Fruit fly (Drosophila melanogaster) whole organism, prepupa: ENCODE measurements around the gene CG32022.

Experiments
- Blimp-1 ChIP-seq: fragments of 200-800 bp; sonication (Bioruptor generic); optimal IDR thresholded peaks from 3 replicates; lab custom pipeline; 2017; ENCODE audit warnings: missing biosample characterization, missing genetic modification characterization, mild to moderate bottlenecking, moderate library complexity, missing genetic modification reagents
- CG15336 ChIP-seq: fragments of 200-800 bp; sonication (Bioruptor generic); IDR thresholded peaks from 2 replicates; pipeline ENCODE4 v1.3.6; 2022; ENCODE audit warnings: missing biosample characterization, missing genetic modification characterization
- CG6792 ChIP-seq: fragments of 200-800 bp; sonication (Bioruptor generic); optimal IDR thresholded peaks from 3 replicates; lab custom pipeline; 2016; ENCODE audit warnings: missing biosample characterization, missing genetic modification characterization
- CG6854 ChIP-seq: fragments of 200-800 bp; sonication (Bioruptor generic); optimal IDR thresholded peaks from 2 replicates; lab custom pipeline; 2017; ENCODE audit warnings: missing biosample characterization, mild to moderate bottlenecking, missing genetic modification characterization
- CG8319 ChIP-seq: fragments of 200-800 bp; sonication (Bioruptor generic); optimal IDR thresholded peaks from 3 replicates; lab custom pipeline; 2016; ENCODE audit warnings: missing biosample characterization, missing genetic modification characterization
- fkh ChIP-seq: fragments of 200-800 bp; sonication (Bioruptor generic); optimal IDR thresholded peaks from 3 replicates; lab custom pipeline; 2017; ENCODE audit warnings: missing biosample characterization, mild to moderate bottlenecking, missing genetic modification characterization, moderate library complexity
- net ChIP-seq: fragments of 200-800 bp; sonication (Bioruptor generic); optimal IDR thresholded peaks from 3 replicates; lab custom pipeline; 2016; ENCODE audit warnings: missing biosample characterization, missing genetic modification characterization

DNA sequence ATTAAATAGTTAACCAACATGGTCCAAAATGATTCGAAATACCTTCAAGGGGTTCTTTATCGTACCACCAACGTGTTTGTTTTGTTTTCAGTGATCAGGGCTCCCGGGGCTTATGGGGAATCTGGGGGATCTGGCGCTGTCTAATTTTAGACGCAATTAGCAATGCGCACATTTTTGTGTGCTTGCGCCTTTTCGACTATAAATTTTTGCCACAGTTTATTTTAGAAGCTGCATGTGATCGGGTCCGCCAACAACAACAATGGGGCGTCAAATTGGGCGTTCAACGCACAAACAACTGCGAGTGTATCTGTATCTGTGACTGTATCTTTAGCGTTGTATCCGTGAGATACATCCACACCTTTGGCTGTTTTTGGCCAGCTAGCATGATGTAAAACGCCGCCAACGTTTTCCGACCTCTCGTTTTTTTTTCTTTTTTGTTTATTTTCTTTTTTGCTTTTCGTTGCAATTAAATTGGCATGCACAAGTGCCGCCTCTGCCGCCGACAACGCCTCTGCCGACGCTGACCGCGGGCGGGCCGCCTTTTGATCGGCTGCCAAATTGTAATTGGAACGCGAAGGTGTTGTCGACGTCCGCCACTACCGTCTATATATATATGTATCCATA is 47.6 kb downstream of the CG32022 start:
- TF ChIP-seq CG8319 (GFP tag; lab: Kevin White, UChicago) (no peak), CG6792 (no peak), Blimp-1 (GFP tag; lab: Kevin White, UChicago) (no peak), net (GFP tag; lab: Kevin White, UChicago) (peak; percentile 42), CG15336 (GFP tag; lab: Robert Waterston, UW) (peak; percentile 56), fkh (no peak), CG6854 (GFP tag; lab: Kevin White, UChicago) (no peak)
